Worm (Caenorhabditis elegans) whole organism, young adult: Measurements from ENCODE around the gene dhs-18.

Experiments used
- C06A6.2 ChIP-seq: fragments of 200-800 bp; sonication (Bioruptor generic); conservative IDR thresholded peaks from 2 replicates; pipeline ENCODE4 v1.3.6; 2022; ENCODE audit warnings: missing genetic modification characterization, missing compliant biosample characterization
- F33H1.4 ChIP-seq: fragments of 200-800 bp; sonication (Bioruptor generic); IDR thresholded peaks from 2 replicates; pipeline ENCODE4 v1.3.6; 2022; ENCODE audit warnings: missing genetic modification reagents, missing genetic modification characterization, missing compliant biosample characterization
- F37B4.10 ChIP-seq: fragments of 200-800 bp; sonication (Bioruptor generic); IDR thresholded peaks from 2 replicates; pipeline ENCODE4 v1.3.6; 2022; ENCODE audit warnings: missing genetic modification characterization, missing compliant biosample characterization
- F52B5.7 ChIP-seq: sonication (generic microtip); optimal IDR thresholded peaks from 2 replicates; lab custom pipeline; 2016; ENCODE audit warnings: mild to moderate bottlenecking, missing genetic modification characterization, missing compliant biosample characterization
- F55B11.4 ChIP-seq: sonication (generic microtip); optimal IDR thresholded peaks from 2 replicates; lab custom pipeline; 2016; ENCODE audit warnings: missing compliant biosample characterization, missing genetic modification characterization, borderline replicate concordance; ENCODE audit not compliant: insufficient read depth
- K11D2.4 ChIP-seq: fragments of 200-800 bp; sonication (Bioruptor generic); IDR thresholded peaks from 2 replicates; pipeline ENCODE4 v1.3.6; 2022; ENCODE audit warnings: missing genetic modification reagents, missing genetic modification characterization, missing compliant biosample characterization
- K12H6.12 ChIP-seq: fragments of 200-800 bp; sonication (Bioruptor generic); optimal IDR thresholded peaks from 2 replicates; lab custom pipeline; 2018; ENCODE audit warnings: mild to moderate bottlenecking, missing genetic modification characterization, missing compliant biosample characterization
- Y53F4B.3 ChIP-seq: fragments of 200-800 bp; sonication (Bioruptor generic); IDR thresholded peaks from 2 replicates; pipeline ENCODE4 v1.3.6; 2022; ENCODE audit warnings: missing genetic modification reagents, missing genetic modification characterization, missing compliant biosample characterization
- Y53G8AR.9 ChIP-seq: fragments of 200-800 bp; sonication (Bioruptor generic); conservative IDR thresholded peaks from 2 replicates; pipeline ENCODE4 v1.3.6; 2022; ENCODE audit warnings: missing genetic modification reagents, missing genetic modification characterization, missing compliant biosample characterization
- Y95B8A.8 ChIP-seq: fragments of 200-800 bp; sonication (Bioruptor generic); IDR thresholded peaks from 2 replicates; pipeline ENCODE4 v1.3.6; 2022; ENCODE audit warnings: missing genetic modification reagents, missing genetic modification characterization, missing compliant biosample characterization
- ZK185.1 ChIP-seq: sonication (generic microtip); optimal IDR thresholded peaks from 2 replicates; lab custom pipeline; 2016; ENCODE audit warnings: mild to moderate bottlenecking, missing genetic modification characterization, missing compliant biosample characterization; ENCODE audit not compliant: poor library complexity, severe bottlenecking
- bed-1 ChIP-seq: fragments of 200-800 bp; sonication (Bioruptor generic); IDR thresholded peaks from 2 replicates; pipeline ENCODE4 v1.3.6; 2022; ENCODE audit warnings: missing genetic modification reagents, missing genetic modification characterization, missing compliant biosample characterization
- cebp-1 ChIP-seq, 2 experiments: fragments of 200-800 bp in 1 of 2; sonication (Bioruptor generic) in 1 of 2; sonication (generic microtip) in 1 of 2; IDR thresholded peaks in 1 of 2; optimal IDR thresholded peaks in 1 of 2; 2 replicates each; pipeline versions ENCODE4 v1.3.6 to Lab custom; 2017 to 2022; ENCODE audit warnings: missing compliant biosample characterization in 2 of 2, missing genetic modification characterization in 2 of 2, mild to moderate bottlenecking in 1 of 2, missing genetic modification reagents in 1 of 2, moderate library complexity in 1 of 2
- ceh-100 ChIP-seq: fragments of 200-800 bp; sonication (Bioruptor generic); IDR thresholded peaks from 2 replicates; pipeline ENCODE4 v1.3.6; 2022; ENCODE audit warnings: missing genetic modification reagents, missing genetic modification characterization, missing compliant biosample characterization
- ceh-27 ChIP-seq: fragments of 200-800 bp; sonication (Bioruptor generic); optimal IDR thresholded peaks from 2 replicates; lab custom pipeline; 2018; ENCODE audit warnings: mild to moderate bottlenecking, missing genetic modification characterization, moderate library complexity, missing compliant biosample characterization
- chd-7 ChIP-seq: sonication (generic microtip); optimal IDR thresholded peaks from 2 replicates; lab custom pipeline; 2016; ENCODE audit warnings: mild to moderate bottlenecking, missing genetic modification characterization, moderate library complexity, missing compliant biosample characterization
- die-1 ChIP-seq: sonication (generic microtip); optimal IDR thresholded peaks from 2 replicates; lab custom pipeline; 2016; ENCODE audit warnings: missing genotype, mild to moderate bottlenecking, missing genetic modification characterization, missing compliant biosample characterization
- efl-1 ChIP-seq: fragments of 150-350 bp; optimal IDR thresholded peaks from 2 replicates; lab custom pipeline; 2014; ENCODE audit warnings: missing biosample characterization, missing genetic modification reagents, missing genetic modification characterization
- ekl-4 ChIP-seq: fragments of 200-800 bp; sonication (Bioruptor generic); IDR thresholded peaks from 2 replicates; pipeline ENCODE4 v1.3.6; 2022; ENCODE audit warnings: missing genetic modification reagents, missing genetic modification characterization, missing compliant biosample characterization
- hmg-1.2 ChIP-seq: fragments of 200-800 bp; sonication (Bioruptor generic); IDR thresholded peaks from 2 replicates; pipeline ENCODE4 v1.3.6; 2022; ENCODE audit warnings: missing genetic modification reagents, missing genetic modification characterization, missing compliant biosample characterization
- hmg-20 ChIP-seq: fragments of 200-800 bp; sonication (Bioruptor generic); IDR thresholded peaks from 2 replicates; pipeline ENCODE4 v1.3.6; 2022; ENCODE audit warnings: missing genetic modification reagents, missing genetic modification characterization, missing compliant biosample characterization
- lin-40 ChIP-seq: sonication (generic microtip); optimal IDR thresholded peaks from 2 replicates; lab custom pipeline; 2016; ENCODE audit warnings: missing genetic modification characterization, mild to moderate bottlenecking, missing compliant biosample characterization, missing genotype, missing genetic modification reagents
- lsl-1 ChIP-seq: fragments of 200-800 bp; sonication (Bioruptor generic); optimal IDR thresholded peaks from 2 replicates; lab custom pipeline; 2018; ENCODE audit warnings: mild to moderate bottlenecking, missing genetic modification characterization, moderate library complexity, missing compliant biosample characterization
- lsy-27 ChIP-seq: sonication (generic microtip); optimal IDR thresholded peaks from 2 replicates; lab custom pipeline; 2017; ENCODE audit warnings: missing genetic modification characterization, mild to moderate bottlenecking, missing compliant biosample characterization, antibody characterized with exemption, missing genotype, borderline replicate concordance; ENCODE audit not compliant: insufficient read depth
- madf-6 ChIP-seq: fragments of 200-800 bp; sonication (Bioruptor generic); IDR thresholded peaks from 2 replicates; pipeline ENCODE4 v1.3.6; 2022; ENCODE audit warnings: missing genetic modification reagents, missing genetic modification characterization, missing compliant biosample characterization
- mcd-1 ChIP-seq: fragments of 200-800 bp; sonication (Bioruptor generic); IDR thresholded peaks from 2 replicates; pipeline ENCODE4 v1.3.6; 2022; ENCODE audit warnings: missing genetic modification reagents, missing genetic modification characterization, missing compliant biosample characterization
- nfyb-1 ChIP-seq: fragments of 200-800 bp; sonication (Bioruptor generic); IDR thresholded peaks from 2 replicates; pipeline ENCODE4 v1.3.6; 2022; ENCODE audit warnings: missing genetic modification reagents, missing genetic modification characterization, missing compliant biosample characterization
- nhr-80 ChIP-seq: sonication (generic microtip); optimal IDR thresholded peaks from 2 replicates; lab custom pipeline; 2016; ENCODE audit warnings: missing genetic modification characterization, missing compliant biosample characterization
- pbrm-1 ChIP-seq: fragments of 200-800 bp; sonication (Bioruptor generic); IDR thresholded peaks from 2 replicates; pipeline ENCODE4 v1.3.6; 2022; ENCODE audit warnings: missing genetic modification reagents, missing genetic modification characterization, missing compliant biosample characterization
- somi-1 ChIP-seq: fragments of 200-800 bp; sonication (Bioruptor generic); optimal IDR thresholded peaks from 2 replicates; lab custom pipeline; 2018; ENCODE audit warnings: mild to moderate bottlenecking, missing genetic modification characterization, missing compliant biosample characterization
- sptf-2 ChIP-seq: fragments of 200-800 bp; sonication (Bioruptor generic); optimal IDR thresholded peaks from 2 replicates; lab custom pipeline; 2018; ENCODE audit warnings: mild to moderate bottlenecking, missing genetic modification characterization, missing compliant biosample characterization
- unc-130 ChIP-seq: sonication (generic microtip); optimal IDR thresholded peaks from 2 replicates; lab custom pipeline; 2016; ENCODE audit warnings: missing genetic modification reagents, missing genetic modification characterization, missing compliant biosample characterization
- zfh-2 ChIP-seq: fragments of 200-800 bp; sonication (Bioruptor generic); conservative IDR thresholded peaks from 2 replicates; pipeline ENCODE4 v1.3.6; 2022; ENCODE audit warnings: missing genetic modification reagents, missing genetic modification characterization, missing compliant biosample characterization
- ztf-25 ChIP-seq: fragments of 200-800 bp; sonication (Bioruptor generic); IDR thresholded peaks from 2 replicates; pipeline ENCODE4 v1.3.6; 2022; ENCODE audit warnings: missing genetic modification reagents, missing genetic modification characterization, missing compliant biosample characterization
- ztf-26 ChIP-seq: sonication (generic microtip); optimal IDR thresholded peaks from 2 replicates; lab custom pipeline; 2017; ENCODE audit warnings: missing genetic modification characterization, missing compliant biosample characterization
- ztf-28 ChIP-seq: fragments of 200-800 bp; sonication (Bioruptor generic); IDR thresholded peaks from 2 replicates; pipeline ENCODE4 v1.3.6; 2022; ENCODE audit warnings: missing genetic modification reagents, missing genetic modification characterization, missing compliant biosample characterization

The dhs-18 gene

DNA sequence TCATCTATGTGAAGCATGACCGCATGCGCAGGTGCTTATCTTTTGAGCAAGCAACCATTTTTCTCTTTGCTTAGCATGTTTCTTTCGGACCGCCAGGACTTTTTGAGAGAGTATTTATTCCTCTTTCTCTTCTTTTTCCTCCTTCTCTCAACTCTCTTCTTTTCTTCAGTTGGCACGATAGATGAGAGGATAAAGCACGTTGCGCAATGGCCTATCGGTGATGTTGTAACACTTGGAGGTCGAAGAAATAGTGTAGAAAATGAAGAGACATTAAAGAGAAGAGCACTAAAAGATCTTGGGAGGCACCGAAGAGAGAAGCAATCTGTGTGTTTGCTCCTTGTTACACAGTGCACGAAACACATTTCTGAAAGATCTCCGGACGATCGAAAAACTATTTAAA lies 37.1 kb upstream of the dhs-18 start:
- no peak for TF ChIP-seq ceh-100 (GFP tag; lab: Robert Waterston, UW)
- TF ChIP-seq hmg-1.2 (GFP tag; lab: Robert Waterston, UW), result peak; percentile 45; the same call in 1 of the 2 replicates

DNA sequence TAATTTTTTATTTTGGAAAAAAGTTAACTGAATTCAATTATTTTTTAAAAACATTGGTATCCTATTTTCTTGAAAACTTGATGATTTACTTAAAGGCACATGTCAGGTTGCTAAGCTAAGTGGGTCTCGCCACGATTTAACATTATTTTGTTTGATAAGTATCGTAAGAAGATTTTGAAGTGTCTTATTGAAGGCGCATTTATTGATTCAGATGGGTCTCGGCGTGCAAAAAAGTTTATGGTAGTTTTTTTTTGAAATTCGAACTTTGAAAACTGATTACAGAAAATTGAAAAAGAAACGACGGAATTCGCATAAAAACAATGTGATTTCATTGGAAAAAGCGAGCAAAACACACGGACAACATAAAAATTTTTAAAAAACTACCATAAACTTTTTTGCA lies 36.3 kb upstream of the dhs-18 start:
- TF ChIP-seq bed-1 (no peak), hmg-1.2 (GFP tag; lab: Robert Waterston, UW) (no peak), F33H1.4 (peak; percentile 57; the same call in 1 of the 2 replicates), nhr-80 (tag; lab: Kevin White, UChicago) (no peak), ekl-4 (GFP tag; lab: Robert Waterston, UW) (no peak), madf-6 (GFP tag; lab: Robert Waterston, UW) (peak; percentile 34; the same call in 1 of the 2 replicates), ztf-28 (GFP tag; lab: Robert Waterston, UW) (no peak), Y53G8AR.9 (no peak), ztf-25 (GFP tag; lab: Robert Waterston, UW) (no peak), lsl-1 (GFP tag; lab: Kevin White, UChicago) (peak; percentile 77), ztf-26 (tag; lab: Kevin White, UChicago) (no peak), die-1 (tag; lab: Kevin White, UChicago) (no peak)

DNA sequence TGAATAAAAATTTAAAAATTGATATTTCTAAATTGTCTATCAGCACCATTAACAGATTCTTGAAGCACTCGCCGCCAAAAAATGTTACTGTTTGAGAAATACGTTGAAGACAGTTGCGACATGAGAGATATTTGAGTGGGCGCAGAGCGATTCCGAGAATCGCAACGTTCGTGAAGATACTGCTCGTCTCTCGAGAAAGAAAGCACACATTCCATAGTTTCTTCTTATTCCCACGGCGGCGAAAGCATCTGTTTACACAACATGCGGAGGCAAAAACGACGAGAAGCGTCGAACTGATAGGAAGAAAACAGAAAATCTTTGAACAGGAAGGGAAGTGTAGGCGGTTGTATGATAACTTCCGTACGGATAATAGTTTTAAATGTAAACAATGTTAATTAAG lies 35.8 kb upstream of the dhs-18 start:
- TF ChIP-seq nfyb-1 (GFP tag; lab: Robert Waterston, UW) (peak; percentile 40; the same call in 1 of the 2 replicates), somi-1 (GFP tag; lab: Kevin White, UChicago) (peak; percentile 42), ZK185.1 (no peak), F37B4.10 (no peak), K11D2.4 (GFP tag; lab: Robert Waterston, UW) (0 out of 2 replicates have a peak, but pooled peaks have one; percentile 15), F52B5.7 (peak; percentile 46), C06A6.2 (GFP tag; lab: Robert Waterston, UW) (0 out of 2 replicates have a peak, but pooled peaks have one; percentile 44), lin-40 (peak; percentile 6), Y95B8A.8 (0 out of 2 replicates have a peak, but pooled peaks have one; percentile 9), K12H6.12 (tag; lab: Kevin White, UChicago) (peak; percentile 15)

DNA sequence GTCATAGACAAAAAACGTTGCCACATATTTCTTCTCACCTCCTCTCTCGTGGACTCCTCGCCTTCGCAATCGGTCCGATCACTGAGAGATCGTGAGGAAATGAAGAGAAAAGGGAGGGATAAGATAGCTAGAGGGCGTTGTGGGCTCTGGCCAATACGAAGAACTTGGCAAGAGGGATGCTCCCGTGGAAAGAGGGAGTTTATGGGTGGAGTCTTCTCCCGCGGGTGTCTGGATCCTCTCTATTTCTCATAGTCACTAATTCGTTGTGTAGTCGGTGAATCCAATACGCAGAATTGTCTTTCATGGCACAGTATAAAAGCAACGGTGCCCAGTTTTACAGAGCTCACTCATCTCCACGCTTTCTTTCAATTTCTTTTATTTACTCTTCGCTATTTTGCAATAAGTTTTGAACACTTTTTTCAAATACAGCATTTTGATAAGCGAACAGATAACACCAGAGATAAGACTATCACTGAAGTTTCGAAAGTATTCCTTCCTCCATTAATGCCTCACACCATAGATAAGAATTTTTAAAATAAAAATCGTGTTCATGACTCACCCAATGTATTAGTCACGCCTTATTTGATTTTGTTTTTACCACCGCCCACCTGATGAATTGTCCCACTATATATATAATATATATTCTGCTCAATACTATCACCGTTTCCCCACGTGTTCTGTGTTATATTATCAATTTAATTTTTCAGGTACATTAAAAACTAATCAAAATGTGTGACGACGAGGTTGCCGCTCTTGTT lies 33.9 kb upstream of the dhs-18 start, which contains the start of gene act-1:
TSS of gene act-1 (plus strand) at position 708 of the 758 bp plus-strand sequence.
- TF ChIP-seq nhr-80 (tag; lab: Kevin White, UChicago) (peak; percentile 20), ceh-27 (peak; percentile 4), mcd-1 (GFP tag; lab: Robert Waterston, UW) (peak; percentile 33; the same call in 1 of the 2 replicates), zfh-2 (GFP tag; lab: Robert Waterston, UW) (peak; percentile 83), hmg-1.2 (GFP tag; lab: Robert Waterston, UW) (peak; percentile 23; the same call in 1 of the 2 replicates), F37B4.10 (no peak), ztf-26 (tag; lab: Kevin White, UChicago) (no peak), cebp-1 (GFP tag; IDR thresholded peaks at IDR 0.05; lab: Robert Waterston, UW) (no peak), cebp-1 (tag; optimal IDR thresholded peaks at IDR 0.05; lab: Kevin White, UChicago) (peak; percentile 7), hmg-20 (GFP tag; lab: Robert Waterston, UW) (no peak), pbrm-1 (GFP tag; lab: Robert Waterston, UW) (0 out of 2 replicates have a peak, but pooled peaks have one; percentile 40), F55B11.4 (no peak), efl-1 (GFP tag; lab: Kevin White, UChicago) (no peak), Y53F4B.3 (no peak), lsy-27 (no peak), sptf-2 (no peak), chd-7 (tag; lab: Kevin White, UChicago) (no peak), die-1 (tag; lab: Kevin White, UChicago) (no peak), C06A6.2 (GFP tag; lab: Robert Waterston, UW) (no peak), unc-130 (no peak)
